Worm (Caenorhabditis elegans) whole organism, L1 larva: Measurements from ENCODE around the gene K02E7.11.

Experiments used
- Y116A8C.19 ChIP-seq: sonication (generic microtip); optimal IDR thresholded peaks from 2 replicates; lab custom pipeline; 2016; ENCODE audit warnings: missing compliant biosample characterization, missing genetic modification characterization, borderline replicate concordance
- aha-1 ChIP-seq: fragments of 150-350 bp; optimal IDR thresholded peaks from 2 replicates; lab custom pipeline; 2014; ENCODE audit warnings: missing biosample characterization, missing genetic modification characterization
- aly-2 ChIP-seq: fragments of 150-350 bp; optimal IDR thresholded peaks from 2 replicates; lab custom pipeline; 2014; ENCODE audit warnings: missing biosample characterization, missing genetic modification characterization
- blmp-1 ChIP-seq: fragments of 150-350 bp; optimal IDR thresholded peaks from 2 replicates; lab custom pipeline; 2014; ENCODE audit warnings: missing biosample characterization, missing genetic modification characterization
- ceh-63 ChIP-seq: fragments of 200-800 bp; sonication (Bioruptor generic); optimal IDR thresholded peaks from 2 replicates; lab custom pipeline; 2018; ENCODE audit warnings: mild to moderate bottlenecking, missing genetic modification characterization, missing compliant biosample characterization
- ceh-8 ChIP-seq: fragments of 200-800 bp; sonication (Bioruptor generic); optimal IDR thresholded peaks from 2 replicates; lab custom pipeline; 2018; ENCODE audit warnings: mild to moderate bottlenecking, missing genetic modification characterization, moderate library complexity, missing compliant biosample characterization
- ceh-90 ChIP-seq: sonication (generic microtip); optimal IDR thresholded peaks from 2 replicates; lab custom pipeline; 2016; ENCODE audit warnings: missing genetic modification characterization, missing compliant biosample characterization
- dsc-1 ChIP-seq: sonication (generic microtip); optimal IDR thresholded peaks from 2 replicates; lab custom pipeline; 2016; ENCODE audit warnings: mild to moderate bottlenecking, missing genetic modification characterization, missing compliant biosample characterization
- egl-13 ChIP-seq: sonication (generic microtip); optimal IDR thresholded peaks from 2 replicates; lab custom pipeline; 2016; ENCODE audit warnings: missing genotype, missing genetic modification reagents, missing genetic modification characterization, missing compliant biosample characterization
- elt-2 ChIP-seq: sonication (generic microtip); optimal IDR thresholded peaks from 2 replicates; lab custom pipeline; 2016; ENCODE audit warnings: missing genetic modification characterization, mild to moderate bottlenecking, inconsistent platforms, missing compliant biosample characterization, missing genetic modification reagents
- ets-5 ChIP-seq: fragments of 200-800 bp; sonication (Bioruptor generic); IDR thresholded peaks from 2 replicates; pipeline ENCODE4 v1.3.6; 2022; ENCODE audit warnings: missing genetic modification characterization, missing compliant biosample characterization
- fkh-10 ChIP-seq: sonication (generic microtip); optimal IDR thresholded peaks from 2 replicates; lab custom pipeline; 2017; ENCODE audit warnings: missing biosample characterization, missing genetic modification reagents, missing genetic modification characterization
- fos-1 ChIP-seq: fragments of 150-350 bp; optimal IDR thresholded peaks from 2 replicates; lab custom pipeline; 2014; ENCODE audit warnings: missing biosample characterization, missing genetic modification characterization
- hpl-2 ChIP-seq: fragments of 150-350 bp; optimal IDR thresholded peaks from 2 replicates; lab custom pipeline; 2014; ENCODE audit warnings: missing biosample characterization, missing genetic modification reagents, missing genetic modification characterization
- lir-3 ChIP-seq: sonication (generic microtip); optimal IDR thresholded peaks from 2 replicates; lab custom pipeline; 2016; ENCODE audit warnings: mild to moderate bottlenecking, missing genetic modification characterization, moderate library complexity, missing compliant biosample characterization; ENCODE audit not compliant: poor library complexity
- nhr-12 ChIP-seq: sonication (generic microtip); optimal IDR thresholded peaks from 2 replicates; lab custom pipeline; 2017; ENCODE audit warnings: missing biosample characterization, missing genetic modification characterization
- nhr-237 ChIP-seq: fragments of 150-350 bp; optimal IDR thresholded peaks from 2 replicates; lab custom pipeline; 2014; ENCODE audit warnings: missing biosample characterization, missing genetic modification characterization
- nhr-76 ChIP-seq: sonication (generic microtip); optimal IDR thresholded peaks from 2 replicates; lab custom pipeline; 2017; ENCODE audit warnings: missing biosample characterization, missing genetic modification characterization
- nhr-77 ChIP-seq: fragments of 150-350 bp; optimal IDR thresholded peaks from 2 replicates; lab custom pipeline; 2014; ENCODE audit warnings: missing biosample characterization, missing genetic modification characterization
- nhr-84 ChIP-seq: sonication (generic microtip); optimal IDR thresholded peaks from 2 replicates; lab custom pipeline; 2017; ENCODE audit warnings: missing biosample characterization, missing genetic modification characterization
- pax-3 ChIP-seq: fragments of 200-800 bp; sonication (Bioruptor generic); optimal IDR thresholded peaks from 2 replicates; lab custom pipeline; 2018; ENCODE audit warnings: mild to moderate bottlenecking, missing genetic modification characterization, moderate library complexity, missing compliant biosample characterization
- pqm-1 ChIP-seq: sonication (generic microtip); optimal IDR thresholded peaks from 3 replicates; lab custom pipeline; 2017; ENCODE audit warnings: missing biosample characterization, missing genetic modification characterization
- skn-1 ChIP-seq: fragments of 150-350 bp; optimal IDR thresholded peaks from 2 replicates; lab custom pipeline; 2014; ENCODE audit warnings: missing biosample characterization, missing genetic modification characterization
- snpc-4 ChIP-seq: fragments of 150-350 bp; optimal IDR thresholded peaks from 2 replicates; lab custom pipeline; 2014; ENCODE audit warnings: missing biosample characterization, missing genetic modification characterization
- sox-4 ChIP-seq: sonication (generic microtip); optimal IDR thresholded peaks from 2 replicates; lab custom pipeline; 2016; ENCODE audit warnings: missing genetic modification characterization, missing compliant biosample characterization
- swsn-7 ChIP-seq: sonication (generic microtip); optimal IDR thresholded peaks from 2 replicates; lab custom pipeline; 2016; ENCODE audit warnings: missing genetic modification characterization, missing compliant biosample characterization
- tlp-1 ChIP-seq: fragments of 150-350 bp; optimal IDR thresholded peaks from 2 replicates; lab custom pipeline; 2014; ENCODE audit warnings: missing biosample characterization, missing genetic modification characterization
- unc-86 ChIP-seq: sonication (generic microtip); optimal IDR thresholded peaks from 2 replicates; lab custom pipeline; 2016; ENCODE audit warnings: missing genetic modification characterization, missing compliant biosample characterization
- unc-98 ChIP-seq: fragments of 200-800 bp; sonication (Bioruptor generic); IDR thresholded peaks from 2 replicates; pipeline ENCODE4 v1.3.6; 2022; ENCODE audit warnings: missing genetic modification characterization, missing compliant biosample characterization
- xbp-1 ChIP-seq: sonication (generic microtip); optimal IDR thresholded peaks from 2 replicates; lab custom pipeline; 2016; ENCODE audit warnings: missing genetic modification characterization, missing compliant biosample characterization
- zag-1 ChIP-seq: fragments of 150-350 bp; optimal IDR thresholded peaks from 2 replicates; lab custom pipeline; 2014; ENCODE audit warnings: missing biosample characterization, missing genetic modification characterization
- zip-4 ChIP-seq: fragments of 200-800 bp; sonication (Bioruptor generic); optimal IDR thresholded peaks from 2 replicates; lab custom pipeline; 2018; ENCODE audit warnings: mild to moderate bottlenecking, missing genetic modification characterization, moderate library complexity, missing compliant biosample characterization
- ztf-11 ChIP-seq, 2 experiments: sonication (generic microtip); optimal IDR thresholded peaks; 2 replicates each; lab custom pipeline; 2016 to 2017; ENCODE audit warnings: missing genetic modification characterization in 2 of 2, missing biosample characterization in 1 of 2, missing compliant biosample characterization in 1 of 2
- ztf-4 ChIP-seq: fragments of 150-350 bp; optimal IDR thresholded peaks from 2 replicates; lab custom pipeline; 2014; ENCODE audit warnings: missing biosample characterization, missing genetic modification characterization

Gene K02E7.11

DNA sequence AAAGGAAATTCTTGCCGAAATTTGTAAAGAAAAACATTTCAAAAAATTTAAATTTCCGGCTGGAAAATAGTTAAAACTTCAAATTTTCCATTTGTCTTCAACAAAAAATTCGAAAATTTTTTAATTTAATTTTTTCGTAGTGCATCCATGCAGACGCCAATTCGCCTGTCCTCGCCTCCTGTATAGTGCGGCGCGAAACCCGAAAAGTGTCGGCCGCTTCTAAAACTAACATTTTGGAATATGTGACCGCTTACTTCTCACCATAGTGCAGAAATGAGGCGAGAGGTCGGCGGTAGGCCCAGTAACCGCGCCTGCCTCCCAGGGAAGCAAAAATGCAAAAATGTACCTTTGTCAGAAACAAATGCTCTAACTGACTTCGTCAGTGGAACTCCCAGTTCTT lies 41.2 kb upstream of the K02E7.11 start:
- TF ChIP-seq nhr-77 (tag; lab: Kevin White, UChicago) (no peak), snpc-4 (peak; percentile 81)

DNA sequence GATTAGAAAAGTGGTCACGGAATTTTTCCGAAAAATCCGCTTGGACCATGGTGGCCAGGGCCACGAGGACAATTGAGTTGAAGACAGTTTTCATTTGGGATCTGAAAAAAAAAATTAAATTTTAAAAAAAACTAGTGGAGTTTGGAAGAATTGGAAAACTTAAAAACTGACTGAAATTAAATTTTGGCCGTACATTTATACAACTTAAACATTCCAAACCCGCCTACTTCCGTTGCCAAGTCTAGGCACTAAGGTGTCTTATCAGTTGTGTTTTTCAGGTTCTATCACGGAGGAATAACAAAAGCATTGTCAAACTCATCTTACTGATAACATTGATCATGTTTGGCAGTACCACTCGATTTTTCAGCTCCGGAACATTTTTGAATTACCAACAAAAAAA lies 38.8 kb upstream of the K02E7.11 start, which contains the start of gene lips-12:
Gene lips-12 (minus strand): TSS at position 101 of the 400 bp plus-strand sequence.
- TF ChIP-seq zip-4 (GFP tag; lab: Kevin White, UChicago) (no peak), ztf-11 (tag; optimal IDR thresholded peaks at IDR 0.05; lab: Kevin White, UChicago) (no peak), swsn-7 (no peak), blmp-1 (no peak), nhr-77 (tag; lab: Kevin White, UChicago) (no peak), aha-1 (tag; lab: Kevin White, UChicago) (no peak), ceh-63 (GFP tag; lab: Kevin White, UChicago) (no peak), snpc-4 (no peak), hpl-2 (no peak), unc-98 (GFP tag; lab: Robert Waterston, UW) (no peak), ceh-90 (tag; lab: Kevin White, UChicago) (no peak), nhr-12 (tag; lab: Kevin White, UChicago) (no peak), egl-13 (tag; lab: Kevin White, UChicago) (no peak), dsc-1 (tag; lab: Kevin White, UChicago) (no peak), lir-3 (tag; lab: Kevin White, UChicago) (no peak), nhr-76 (no peak), fkh-10 (GFP tag; lab: Kevin White, UChicago) (no peak), elt-2 (no peak), tlp-1 (no peak)
- TF ChIP-seq, all 84 proteins: peak for 0

DNA sequence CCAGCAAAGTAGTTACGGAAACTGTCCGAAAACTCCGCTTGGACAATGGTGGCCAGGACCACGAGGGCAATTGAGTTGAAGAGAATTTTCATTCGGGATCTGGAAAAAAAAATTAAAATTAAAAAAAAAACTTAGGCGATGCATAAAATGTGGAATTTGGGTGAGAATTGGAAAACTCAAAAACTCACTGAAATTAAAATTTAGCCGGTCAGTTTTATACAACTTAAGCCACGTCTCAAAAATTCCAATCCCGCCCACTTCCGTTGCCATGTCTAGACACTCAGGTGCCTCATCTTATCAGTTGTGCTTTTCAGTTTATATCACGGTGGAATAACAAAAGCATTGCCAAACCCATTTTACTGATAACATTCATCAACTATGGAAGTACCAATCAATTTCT lies 35.6 kb upstream of the K02E7.11 start, which contains the start of gene lips-11:
Gene lips-11 (minus strand): TSS at position 101 of the 400 bp plus-strand sequence.
- TF ChIP-seq blmp-1, result no peak
- TF ChIP-seq elt-2, result peak; percentile 59
- TF ChIP-seq sox-4 (tag; lab: Kevin White, UChicago), result no peak
- TF ChIP-seq, all 84 proteins: peak for 1

DNA sequence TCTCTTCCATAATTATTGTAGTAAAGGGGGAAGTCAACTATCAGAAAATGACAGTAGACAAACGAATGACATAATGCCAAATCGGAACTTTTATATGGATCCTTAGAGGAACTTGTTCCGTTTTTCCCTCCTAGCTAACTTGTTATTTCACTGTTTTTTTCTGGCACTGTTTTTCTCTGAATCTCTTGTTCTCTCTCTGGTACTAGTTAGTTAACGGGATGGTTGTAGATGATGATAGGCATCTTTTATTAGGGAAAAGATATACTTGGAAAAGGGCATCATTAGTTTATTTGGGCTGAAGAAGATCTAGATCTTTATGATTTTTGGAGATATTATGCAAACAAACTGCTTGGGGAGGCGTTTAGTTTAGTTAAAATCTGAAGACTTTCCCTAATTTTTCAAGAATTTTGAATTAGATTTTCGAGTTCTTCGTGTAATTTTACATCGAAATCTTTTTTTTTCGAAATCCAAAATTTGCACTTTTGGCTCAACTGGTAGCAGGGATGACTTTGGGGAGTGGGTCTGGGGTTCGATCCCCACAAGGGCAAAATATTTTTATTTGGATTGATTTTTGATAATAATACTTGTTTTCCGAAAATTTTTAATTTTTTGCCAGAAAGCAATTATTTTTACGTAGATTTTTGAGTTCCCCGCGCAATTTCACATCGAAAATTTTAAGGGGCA lies 31.7 kb upstream of the K02E7.11 start, which contains the start of gene col-40:
Gene col-40 (minus strand): TSS at position 51 of the 684 bp plus-strand sequence.
- no peak for TF ChIP-seq Y116A8C.19 (tag; lab: Kevin White, UChicago)
- TF ChIP-seq nhr-77 (tag; lab: Kevin White, UChicago), result no peak
- TF ChIP-seq nhr-237, result no peak
- TF ChIP-seq fos-1, result no peak
- TF ChIP-seq skn-1 (tag; lab: Kevin White, UChicago), result no peak
- no peak for TF ChIP-seq pax-3 (tag; lab: Kevin White, UChicago)
- TF ChIP-seq ztf-4 (tag; lab: Kevin White, UChicago), result no peak
- no peak for TF ChIP-seq zag-1 (tag; lab: Kevin White, UChicago)
- no peak for TF ChIP-seq xbp-1 (tag; lab: Kevin White, UChicago)
- TF ChIP-seq unc-86, result no peak
- no peak for TF ChIP-seq ets-5 (GFP tag; lab: Robert Waterston, UW)
- TF ChIP-seq lir-3 (tag; lab: Kevin White, UChicago), result no peak
- no peak for TF ChIP-seq nhr-12 (tag; lab: Kevin White, UChicago)
- no peak for TF ChIP-seq nhr-84 (tag; lab: Kevin White, UChicago)
- no peak for TF ChIP-seq ceh-8 (GFP tag; lab: Kevin White, UChicago)
- TF ChIP-seq ceh-90 (tag; lab: Kevin White, UChicago), result no peak
- TF ChIP-seq pqm-1 (tag; lab: Kevin White, UChicago), result no peak

DNA sequence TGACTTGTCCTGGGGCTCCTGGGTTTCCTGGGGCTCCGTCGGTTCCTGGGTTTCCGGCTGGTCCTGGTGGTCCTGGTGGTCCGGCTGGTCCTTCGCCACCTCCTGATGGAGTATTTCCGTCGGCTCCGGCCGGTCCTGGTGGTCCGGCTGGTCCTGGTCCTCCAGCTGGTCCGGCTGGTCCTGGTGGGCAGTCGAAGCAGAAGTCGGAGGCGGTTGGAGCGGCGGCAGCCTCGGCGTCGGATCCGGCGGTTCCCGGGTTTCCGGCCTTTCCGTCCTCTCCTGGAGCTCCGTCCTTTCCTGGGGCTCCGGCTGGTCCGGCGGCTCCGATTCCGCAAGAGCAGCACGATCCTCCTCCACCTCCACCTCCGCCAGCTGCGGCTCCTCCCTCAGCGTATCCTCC lies 30.0 kb upstream of the K02E7.11 start:
- TF ChIP-seq aly-2 (tag; lab: Kevin White, UChicago) (no peak), ceh-8 (GFP tag; lab: Kevin White, UChicago) (peak; percentile 71)
